Worm (Caenorhabditis elegans) whole organism, late embryonic: ENCODE results near the gene W09G12.7.

Source experiments
- ceh-2 ChIP-seq: sonication (generic microtip); optimal IDR thresholded peaks from 2 replicates; lab custom pipeline; 2016; ENCODE audit warnings: missing genotype, missing genetic modification characterization, missing compliant biosample characterization
- dmd-4 ChIP-seq: sonication (generic microtip); optimal IDR thresholded peaks from 2 replicates; lab custom pipeline; 2016; ENCODE audit warnings: borderline replicate concordance, missing genetic modification characterization, missing compliant biosample characterization
- fkh-10 ChIP-seq: fragments of 150-350 bp; optimal IDR thresholded peaks from 2 replicates; lab custom pipeline; 2014; ENCODE audit warnings: missing biosample characterization, missing genetic modification reagents, missing genetic modification characterization
- lim-6 ChIP-seq: sonication (generic microtip); optimal IDR thresholded peaks from 2 replicates; lab custom pipeline; 2016; ENCODE audit warnings: missing genetic modification characterization, missing compliant biosample characterization
- nhr-232 ChIP-seq: sonication (generic microtip); optimal IDR thresholded peaks from 2 replicates; lab custom pipeline; 2016; ENCODE audit warnings: missing genetic modification characterization, missing compliant biosample characterization
- pha-4 ChIP-seq: fragments of 150-350 bp; optimal IDR thresholded peaks from 2 replicates; lab custom pipeline; 2018; ENCODE audit warnings: missing biosample characterization, missing genetic modification reagents, missing genetic modification characterization
- unc-55 ChIP-seq: sonication (generic microtip); optimal IDR thresholded peaks from 2 replicates; lab custom pipeline; 2017; ENCODE audit warnings: missing biosample characterization, missing genetic modification reagents, missing genetic modification characterization

- no peak for TF ChIP-seq fkh-10
- TF ChIP-seq pha-4 (tag; lab: Kevin White, UChicago) = no peak
- no peak for TF ChIP-seq ceh-2 (tag; lab: Kevin White, UChicago)
- TF ChIP-seq nhr-232 (tag; lab: Kevin White, UChicago) = no peak
- no peak for TF ChIP-seq dmd-4 (tag; lab: Kevin White, UChicago)
- no peak for TF ChIP-seq lim-6 (tag; lab: Kevin White, UChicago)
- TF ChIP-seq unc-55 (GFP tag; lab: Kevin White, UChicago) = no peak
Measured at ce11 chrIV:1192765-1193164, 36.1 kb upstream of the W09G12.7 start, which contains the start of gene spl-3.
